Fruit fly (Drosophila melanogaster) whole organism, embryonic: ENCODE results near the gene CG15404.
A peak's percentile ranks its signal among the peaks of the same experiment; 100 is the strongest.

Experiments used
- Aef1 ChIP-seq: fragments of 200-800 bp; sonication (Bioruptor generic); IDR thresholded peaks from 3 replicates; pipeline ENCODE4 v1.3.6; 2022; ENCODE audit warnings: missing biosample characterization, missing genetic modification characterization
- BtbVII ChIP-seq: fragments of 200-800 bp; sonication (Bioruptor generic); optimal IDR thresholded peaks from 3 replicates; lab custom pipeline; 2017; ENCODE audit warnings: missing biosample characterization, mild to moderate bottlenecking, missing genetic modification characterization
- Bteb2 ChIP-seq: fragments of 200-800 bp; sonication (Bioruptor generic); optimal IDR thresholded peaks from 2 replicates; lab custom pipeline; 2016; ENCODE audit warnings: missing biosample characterization, missing genetic modification characterization
- CG10366 ChIP-seq: fragments of 200-800 bp; sonication (Bioruptor generic); IDR thresholded peaks from 2 replicates; pipeline ENCODE4 v1.3.6; 2022; ENCODE audit warnings: missing biosample characterization, missing genetic modification characterization
- CG10979 ChIP-seq: fragments of 200-800 bp; sonication (Bioruptor generic); optimal IDR thresholded peaks from 2 replicates; lab custom pipeline; 2018; ENCODE audit warnings: missing biosample characterization, mild to moderate bottlenecking, missing genetic modification characterization, moderate library complexity
- CG11398 ChIP-seq: fragments of 200-800 bp; sonication (Bioruptor generic); optimal IDR thresholded peaks from 2 replicates; lab custom pipeline; 2016; ENCODE audit warnings: missing biosample characterization, missing genetic modification characterization
- CG11723 ChIP-seq: fragments of 200-800 bp; sonication (Bioruptor generic); optimal IDR thresholded peaks from 2 replicates; lab custom pipeline; 2017; ENCODE audit warnings: missing biosample characterization, mild to moderate bottlenecking, missing genetic modification characterization
- CG12942 ChIP-seq: fragments of 200-800 bp; sonication (Bioruptor generic); optimal IDR thresholded peaks from 3 replicates; lab custom pipeline; 2016; ENCODE audit warnings: missing biosample characterization, missing genetic modification characterization
- CG13424 ChIP-seq: fragments of 200-800 bp; sonication (Bioruptor generic); optimal IDR thresholded peaks from 2 replicates; lab custom pipeline; 2019; ENCODE audit warnings: missing biosample characterization, mild to moderate bottlenecking, missing genetic modification characterization, moderate library complexity
- CG14441 ChIP-seq: fragments of 200-800 bp; sonication (Bioruptor generic); IDR thresholded peaks from 2 replicates; pipeline ENCODE4 v1.3.6; 2022; ENCODE audit warnings: missing biosample characterization, missing genetic modification characterization
- CG15011 ChIP-seq: fragments of 200-800 bp; sonication (Bioruptor generic); optimal IDR thresholded peaks from 3 replicates; lab custom pipeline; 2018; ENCODE audit warnings: missing biosample characterization, mild to moderate bottlenecking, missing genetic modification characterization
- CG15514 ChIP-seq: fragments of 200-800 bp; sonication (Bioruptor generic); optimal IDR thresholded peaks from 3 replicates; lab custom pipeline; 2017; ENCODE audit warnings: missing biosample characterization, missing genetic modification characterization, mild to moderate bottlenecking, moderate library complexity, missing genetic modification reagents
- CG17802 ChIP-seq: fragments of 200-800 bp; sonication (Bioruptor generic); optimal IDR thresholded peaks from 2 replicates; lab custom pipeline; 2018; ENCODE audit warnings: missing biosample characterization, mild to moderate bottlenecking, missing genetic modification characterization, moderate library complexity
- CG30020 ChIP-seq: fragments of 200-800 bp; optimal IDR thresholded peaks from 2 replicates; lab custom pipeline; 2019; ENCODE audit warnings: missing biosample characterization, mild to moderate bottlenecking, missing genetic modification characterization, moderate library complexity
- CG31388 ChIP-seq: fragments of 200-800 bp; sonication (Bioruptor generic); optimal IDR thresholded peaks from 2 replicates; lab custom pipeline; 2016; ENCODE audit warnings: missing biosample characterization, missing genetic modification characterization
- CG3281 ChIP-seq: fragments of 200-800 bp; sonication (Bioruptor generic); optimal IDR thresholded peaks from 3 replicates; lab custom pipeline; 2017; ENCODE audit warnings: missing biosample characterization, mild to moderate bottlenecking, missing genetic modification characterization
- CG33557 ChIP-seq: fragments of 200-800 bp; sonication (Bioruptor generic); optimal IDR thresholded peaks from 2 replicates; lab custom pipeline; 2019; ENCODE audit warnings: missing biosample characterization, mild to moderate bottlenecking, missing genetic modification characterization, moderate library complexity
- CG34224 ChIP-seq: fragments of 200-800 bp; sonication (Bioruptor generic); IDR thresholded peaks from 3 replicates; pipeline ENCODE4 v1.3.6; 2022; ENCODE audit warnings: missing biosample characterization, missing genetic modification characterization; ENCODE audit not compliant: partially characterized antibody
- CG43689 ChIP-seq: fragments of 200-800 bp; sonication (Bioruptor generic); IDR thresholded peaks from 2 replicates; pipeline ENCODE4 v1.3.6; 2022; ENCODE audit warnings: missing biosample characterization, missing genetic modification characterization
- CG4730 ChIP-seq: fragments of 200-800 bp; sonication (Bioruptor generic); IDR thresholded peaks from 2 replicates; pipeline ENCODE4 v1.3.6; 2022; ENCODE audit warnings: missing biosample characterization, missing genetic modification characterization
- CG6175 ChIP-seq: fragments of 200-800 bp; sonication (Bioruptor generic); IDR thresholded peaks from 3 replicates; pipeline ENCODE4 v1.3.6; 2022; ENCODE audit warnings: missing biosample characterization, missing genetic modification characterization
- CG7745 ChIP-seq: fragments of 200-800 bp; sonication (Bioruptor generic); optimal IDR thresholded peaks from 2 replicates; lab custom pipeline; 2018; ENCODE audit warnings: missing biosample characterization, mild to moderate bottlenecking, missing genetic modification characterization, moderate library complexity
- CG8944 ChIP-seq: fragments of 200-800 bp; sonication (Bioruptor generic); optimal IDR thresholded peaks from 3 replicates; lab custom pipeline; 2016; ENCODE audit warnings: missing biosample characterization, missing genetic modification characterization
- CG9727 ChIP-seq: fragments of 200-800 bp; sonication (Bioruptor generic); optimal IDR thresholded peaks from 3 replicates; lab custom pipeline; 2017; ENCODE audit warnings: missing biosample characterization, mild to moderate bottlenecking, missing genetic modification characterization
- CTCF ChIP-seq: fragments of 200-800 bp; sonication (Bioruptor generic); optimal IDR thresholded peaks from 2 replicates; lab custom pipeline; 2017; ENCODE audit warnings: missing biosample characterization, mild to moderate bottlenecking, missing genetic modification characterization, moderate library complexity
- Ets65A ChIP-seq: fragments of 200-800 bp; sonication (Bioruptor generic); peaks from one replicate; lab custom pipeline; 2016; ENCODE audit warnings: missing biosample characterization, missing genetic modification characterization
- Hey ChIP-seq: fragments of 200-800 bp; sonication (Bioruptor generic); optimal IDR thresholded peaks from 3 replicates; lab custom pipeline; 2018; ENCODE audit warnings: missing biosample characterization, mild to moderate bottlenecking, missing genetic modification characterization
- Hmr ChIP-seq: fragments of 200-800 bp; sonication (Bioruptor generic); optimal IDR thresholded peaks from 3 replicates; lab custom pipeline; 2017; ENCODE audit warnings: mild to moderate bottlenecking, missing biosample characterization, missing genetic modification reagents, missing genetic modification characterization
- Mad ChIP-seq: fragments of 200-800 bp; sonication (Bioruptor generic); optimal IDR thresholded peaks from 2 replicates; lab custom pipeline; 2016; ENCODE audit warnings: missing biosample characterization, missing genetic modification characterization
- Max ChIP-seq: fragments of 200-800 bp; sonication (Bioruptor generic); optimal IDR thresholded peaks from 2 replicates; lab custom pipeline; 2016; ENCODE audit warnings: missing biosample characterization, mild to moderate bottlenecking, missing genetic modification characterization
- Nf-YC ChIP-seq: fragments of 200-800 bp; optimal IDR thresholded peaks from 3 replicates; lab custom pipeline; 2019; ENCODE audit warnings: missing biosample characterization, mild to moderate bottlenecking, missing genetic modification characterization, moderate library complexity
- Oli ChIP-seq: fragments of 200-800 bp; sonication (Bioruptor generic); optimal IDR thresholded peaks from 2 replicates; lab custom pipeline; 2018; ENCODE audit warnings: missing biosample characterization, mild to moderate bottlenecking, missing genetic modification characterization, moderate library complexity
- Scr ChIP-seq: fragments of 200-800 bp; sonication (Bioruptor generic); IDR thresholded peaks from 2 replicates; pipeline ENCODE4 v1.3.6; 2022; ENCODE audit warnings: missing biosample characterization, missing genetic modification characterization; ENCODE audit not compliant: partially characterized antibody
- Six4 ChIP-seq: fragments of 200-800 bp; sonication (Bioruptor generic); optimal IDR thresholded peaks from 2 replicates; lab custom pipeline; 2016; ENCODE audit warnings: missing biosample characterization, missing genetic modification characterization
- Sry-β ChIP-seq: fragments of 200-800 bp; sonication (Bioruptor generic); optimal IDR thresholded peaks from 2 replicates; lab custom pipeline; 2018; ENCODE audit warnings: missing biosample characterization, mild to moderate bottlenecking, missing genetic modification characterization, moderate library complexity
- al ChIP-seq: fragments of 200-800 bp; sonication (Bioruptor generic); IDR thresholded peaks from 2 replicates; pipeline ENCODE4 v1.3.6; 2022; ENCODE audit warnings: missing biosample characterization, missing genetic modification characterization
- cas ChIP-seq: fragments of 200-800 bp; sonication (Bioruptor generic); IDR thresholded peaks from 2 replicates; pipeline ENCODE4 v1.3.6; 2022; ENCODE audit warnings: missing biosample characterization, missing genetic modification characterization
- esg ChIP-seq: fragments of 200-800 bp; sonication (Bioruptor generic); conservative IDR thresholded peaks from 2 replicates; pipeline ENCODE4 v1.3.6; 2022; ENCODE audit warnings: missing biosample characterization, missing genetic modification characterization
- gcm ChIP-seq: fragments of 200-800 bp; sonication (Bioruptor generic); optimal IDR thresholded peaks from 2 replicates; lab custom pipeline; 2019; ENCODE audit warnings: missing biosample characterization, mild to moderate bottlenecking, missing genetic modification characterization, moderate library complexity
- gfzf ChIP-seq: fragments of 200-800 bp; sonication (Bioruptor generic); optimal IDR thresholded peaks from 2 replicates; lab custom pipeline; 2016; ENCODE audit warnings: missing biosample characterization, mild to moderate bottlenecking, missing genetic modification characterization, moderate library complexity
- ham ChIP-seq: fragments of 200-800 bp; sonication (Bioruptor generic); IDR thresholded peaks from 2 replicates; pipeline ENCODE4 v1.3.6; 2022; ENCODE audit warnings: missing biosample characterization, missing genetic modification characterization
- kni ChIP-seq: fragments of 200-800 bp; sonication (Bioruptor generic); optimal IDR thresholded peaks from 3 replicates; lab custom pipeline; 2017; ENCODE audit warnings: mild to moderate bottlenecking, missing biosample characterization, missing genetic modification reagents, missing genetic modification characterization
- lmd ChIP-seq: fragments of 200-800 bp; sonication (Bioruptor generic); IDR thresholded peaks from 2 replicates; pipeline ENCODE4 v1.3.6; 2022; ENCODE audit warnings: missing biosample characterization, missing genetic modification characterization
- maf-S ChIP-seq: fragments of 200-800 bp; sonication (Bioruptor generic); optimal IDR thresholded peaks from 2 replicates; lab custom pipeline; 2016; ENCODE audit warnings: missing biosample characterization, missing genetic modification characterization
- phol ChIP-seq: fragments of 200-800 bp; sonication (Bioruptor generic); optimal IDR thresholded peaks from 3 replicates; lab custom pipeline; 2018; ENCODE audit warnings: missing biosample characterization, mild to moderate bottlenecking, missing genetic modification characterization, moderate library complexity
- psq ChIP-seq: fragments of 200-800 bp; sonication (Bioruptor generic); optimal IDR thresholded peaks from 2 replicates; lab custom pipeline; 2017; ENCODE audit warnings: missing biosample characterization, missing genetic modification characterization
- so ChIP-seq: fragments of 200-800 bp; sonication (Bioruptor generic); IDR thresholded peaks from 3 replicates; pipeline ENCODE4 v1.3.6; 2022; ENCODE audit warnings: missing biosample characterization, missing genetic modification characterization
- tna ChIP-seq: fragments of 200-800 bp; sonication (Bioruptor generic); IDR thresholded peaks from 2 replicates; pipeline ENCODE4 v1.3.6; 2022; ENCODE audit warnings: missing biosample characterization, missing genetic modification characterization; ENCODE audit not compliant: partially characterized antibody

Gene CG15404

dm6 chr2L:3172745-3173271, 964 bp upstream of the CG15404 start (continued):
- TF ChIP-seq Mad (peak; percentile 26), lmd (GFP tag; lab: Robert Waterston, UW) (no peak), Oli (tag; lab: Kevin White, UChicago) (no peak), Hey (peak; percentile 69)
- TF ChIP-seq, all 482 proteins: peak for 121

dm6 chr2L:3179654-3180053, 5.9 kb downstream of the CG15404 start:
- TF ChIP-seq CG7745 (tag; lab: Kevin White, UChicago) (no peak), CTCF (GFP tag; lab: Kevin White, UChicago) (peak; percentile 79), CG10979 (tag; lab: Kevin White, UChicago) (peak; percentile 56), Max (GFP tag; lab: Kevin White, UChicago) (no peak), CG15514 (no peak), ham (no peak)

dm6 chr2L:3183205-3183604, 9.4 kb downstream of the CG15404 start:
- TF ChIP-seq Six4 (GFP tag; lab: Kevin White, UChicago) (no peak), cas (GFP tag; lab: Robert Waterston, UW) (no peak), CTCF (GFP tag; lab: Kevin White, UChicago) (peak; percentile 82), CG4730 (GFP tag; lab: Robert Waterston, UW) (no peak), CG17802 (tag; lab: Kevin White, UChicago) (no peak), BtbVII (no peak), so (GFP tag; lab: Robert Waterston, UW) (no peak), ham (no peak), CG6175 (GFP tag; lab: Robert Waterston, UW) (no peak), tna (GFP tag; lab: Robert Waterston, UW) (no peak), CG12942 (GFP tag; lab: Kevin White, UChicago) (no peak), gcm (no peak), Bteb2 (GFP tag; lab: Kevin White, UChicago) (no peak), maf-S (no peak), Ets65A (GFP tag; lab: Kevin White, UChicago) (peak; percentile 9), CG31388 (GFP tag; lab: Kevin White, UChicago) (no peak), phol (peak; percentile 54), Scr (GFP tag; lab: Robert Waterston, UW) (no peak)

- TF ChIP-seq CG43689 (no peak), Aef1 (GFP tag; lab: Robert Waterston, UW) (no peak), psq (GFP tag; lab: Kevin White, UChicago) (no peak), CG14441 (0 out of 2 replicates have a peak, but pooled peaks have one; percentile 31), Sry-β (GFP tag; lab: Kevin White, UChicago) (no peak), CG9727 (GFP tag; lab: Kevin White, UChicago) (no peak), tna (GFP tag; lab: Robert Waterston, UW) (no peak), CG34224 (GFP tag; lab: Robert Waterston, UW) (no peak), CG30020 (tag; lab: Kevin White, UChicago) (no peak), esg (GFP tag; lab: Robert Waterston, UW) (no peak), CG8944 (GFP tag; lab: Kevin White, UChicago) (no peak), CG13424 (tag; lab: Kevin White, UChicago) (no peak), CG33557 (GFP tag; lab: Kevin White, UChicago) (no peak), kni (GFP tag; lab: Kevin White, UChicago) (no peak), so (GFP tag; lab: Robert Waterston, UW) (no peak), CG11398 (GFP tag; lab: Kevin White, UChicago) (no peak), gfzf (GFP tag; lab: Kevin White, UChicago) (no peak), al (no peak), Hmr (GFP tag; lab: Kevin White, UChicago) (peak; percentile 17), CG11723 (GFP tag; lab: Kevin White, UChicago) (no peak), CG3281 (no peak), CG15011 (no peak), CG10366 (GFP tag; lab: Robert Waterston, UW) (peak; percentile 35), Nf-YC (no peak)
Measured at dm6 chr2L:3188875-3189274, 15.1 kb downstream of the CG15404 start.
